Fruit fly (Drosophila melanogaster): ENCODE results near the gene CG4045.

The CG4045 gene

dm6 chrX:2071878-2072817 lies 3.6 kb downstream of the CG4045 start, which contains the start of gene Rtca (continued):
- TF ChIP-seq sima (GFP tag; optimal IDR thresholded peaks at IDR 0.05) (peak; percentile 2), CG42726 (GFP tag; IDR thresholded peaks at IDR 0.05; ENCODE audit: partially characterized antibody) (0 out of 2 replicates have a peak, but pooled peaks have one; percentile 8), Dfd (GFP tag; optimal IDR thresholded peaks at IDR 0.05) (no peak), ewg (GFP tag; optimal IDR thresholded peaks at IDR 0.05) (peak; percentile 39), CG4404 (GFP tag; IDR thresholded peaks at IDR 0.05) (peak; percentile 46), CG9932 (GFP tag; IDR thresholded peaks at IDR 0.05) (peak; percentile 51; the same call in 1 of the 2 replicates), zfh2 (GFP tag; optimal IDR thresholded peaks at IDR 0.05) (peak; percentile 54), pan (optimal IDR thresholded peaks at IDR 0.05) (no peak), pan (GFP tag; optimal IDR thresholded peaks at IDR 0.05 in 1 of 2, IDR thresholded peaks at IDR 0.05 in 1 of 2) (peak in 1 of 2 experiments; percentile 80), CG9215 (GFP tag; IDR thresholded peaks at IDR 0.05) (peak; percentile 62), CG10959 (GFP tag; IDR thresholded peaks at IDR 0.05) (peak; percentile 42; the same call in 1 of the 2 replicates), CG10543 (GFP tag; optimal IDR thresholded peaks at IDR 0.05) (peak; percentile 58), CG17361 (GFP tag; IDR thresholded peaks at IDR 0.05) (peak; percentile 48; the same call in 2 of the 3 replicates), Sry-β (GFP tag; optimal IDR thresholded peaks at IDR 0.05) (no peak), HLH54F (GFP tag; optimal IDR thresholded peaks at IDR 0.05) (peak; percentile 48), CG9437 (GFP tag; optimal IDR thresholded peaks at IDR 0.05) (peak; percentile 21), tll (GFP tag; optimal IDR thresholded peaks at IDR 0.05) (peak in 1 of 2 experiments; percentile 17), CG7556 (GFP tag; optimal IDR thresholded peaks at IDR 0.05) (peak; percentile 73), CG8478 (optimal IDR thresholded peaks at IDR 0.05) (no peak), Pdp1 (GFP tag; optimal IDR thresholded peaks at IDR 0.05) (peak; percentile 49 to 70), sob (GFP tag; IDR thresholded peaks at IDR 0.05) (peak; percentile 64; the same call in 1 of the 2 replicates), CG15011 (GFP tag; optimal IDR thresholded peaks at IDR 0.05) (no peak), CG10565 (GFP tag; optimal IDR thresholded peaks at IDR 0.05) (no peak), PHDP (tag; optimal IDR thresholded peaks at IDR 0.05) (peak; percentile 66), toy (GFP tag; IDR thresholded peaks at IDR 0.05) (no peak), CG2889 (GFP tag; IDR thresholded peaks at IDR 0.05) (0 out of 3 replicates have a peak, but pooled peaks have one; percentile 14), Atf3 (GFP tag; optimal IDR thresholded peaks at IDR 0.05) (no peak), cas (GFP tag; IDR thresholded peaks at IDR 0.05) (no peak), CG17612 (GFP tag; IDR thresholded peaks at IDR 0.05) (no peak), ken (GFP tag; IDR thresholded peaks at IDR 0.05) (peak; percentile 50; the same call in 1 of the 3 replicates), CG32772 (GFP tag; IDR thresholded peaks at IDR 0.05) (0 out of 2 replicates have a peak, but pooled peaks have one; percentile 45), YL-1 (GFP tag; optimal IDR thresholded peaks at IDR 0.05) (peak; percentile 20), CG4617 (GFP tag; optimal IDR thresholded peaks at IDR 0.05; ENCODE audit: borderline replicate concordance) (peak; percentile 14), CG30020 (tag; optimal IDR thresholded peaks at IDR 0.05) (no peak), maf-S (GFP tag; optimal IDR thresholded peaks at IDR 0.05) (peak; percentile 66), CG11085 (GFP tag; IDR thresholded peaks at IDR 0.05) (no peak), Hsf (GFP tag; optimal IDR thresholded peaks at IDR 0.05) (peak; percentile 71), CG18476 (GFP tag; optimal IDR thresholded peaks at IDR 0.05) (peak; percentile 37), CG18764 (GFP tag; optimal IDR thresholded peaks at IDR 0.05) (peak; percentile 23), CG8388 (GFP tag; optimal IDR thresholded peaks at IDR 0.05) (peak; percentile 40), zen (tag; optimal IDR thresholded peaks at IDR 0.05) (no peak), so (GFP tag; IDR thresholded peaks at IDR 0.05) (no peak; the same call in 2 of the 3 replicates), Gsc (GFP tag; IDR thresholded peaks at IDR 0.05) (no peak), fru (optimal IDR thresholded peaks at IDR 0.05) (no peak), Nf-YC (tag; optimal IDR thresholded peaks at IDR 0.05) (peak; percentile 56), CG30403 (GFP tag; optimal IDR thresholded peaks at IDR 0.05) (peak; percentile 75), D19B (GFP tag; optimal IDR thresholded peaks at IDR 0.05) (peak; percentile 60), Dll (GFP tag; IDR thresholded peaks at IDR 0.05; ENCODE audit: partially characterized antibody) (no peak)

Data from whole organism, embryonic.